Fruit fly (Drosophila melanogaster) S2 (cell line): ENCODE results near the gene Alms1b.

ENCODE experiments used
- CG8478 ChIP-seq: fragments of >200 bp; optimal IDR thresholded peaks from 2 replicates; lab custom pipeline; 2018
- CTCF ChIP-seq, 2 experiments: fragments of >200 bp; optimal IDR thresholded peaks; 2 replicates each; lab custom pipeline; 2018

dm6 chrX:4669438-4669837, 38.7 kb upstream of the Alms1b start:
- TF ChIP-seq CG8478 (lab: Kevin White, UChicago), result no peak
- no peak for TF ChIP-seq CTCF (optimal IDR thresholded peaks at IDR 0.05; lab: Kevin White, UChicago)
